Fruit fly (Drosophila melanogaster) whole organism, embryonic: ENCODE results near the gene Cys.

Experiments used
- CG10979 ChIP-seq: fragments of 200-800 bp; sonication (Bioruptor generic); optimal IDR thresholded peaks from 2 replicates; lab custom pipeline; 2018; ENCODE audit warnings: missing biosample characterization, mild to moderate bottlenecking, missing genetic modification characterization, moderate library complexity
- CG11398 ChIP-seq: fragments of 200-800 bp; sonication (Bioruptor generic); optimal IDR thresholded peaks from 2 replicates; lab custom pipeline; 2016; ENCODE audit warnings: missing biosample characterization, missing genetic modification characterization
- CG1233 ChIP-seq: fragments of 200-800 bp; sonication (Bioruptor generic); optimal IDR thresholded peaks from 4 replicates; lab custom pipeline; 2018; ENCODE audit warnings: missing biosample characterization, mild to moderate bottlenecking, missing genetic modification characterization
- CG12659 ChIP-seq: fragments of 200-800 bp; sonication (Bioruptor generic); optimal IDR thresholded peaks from 3 replicates; lab custom pipeline; 2017; ENCODE audit warnings: mild to moderate bottlenecking, missing biosample characterization, missing genetic modification reagents, missing genetic modification characterization
- CG15479 ChIP-seq: fragments of 200-800 bp; sonication (Bioruptor generic); optimal IDR thresholded peaks from 3 replicates; lab custom pipeline; 2019; ENCODE audit warnings: missing biosample characterization, mild to moderate bottlenecking, missing genetic modification characterization, moderate library complexity
- CG3281 ChIP-seq: fragments of 200-800 bp; sonication (Bioruptor generic); optimal IDR thresholded peaks from 3 replicates; lab custom pipeline; 2017; ENCODE audit warnings: missing biosample characterization, mild to moderate bottlenecking, missing genetic modification characterization
- CG33557 ChIP-seq: fragments of 200-800 bp; sonication (Bioruptor generic); optimal IDR thresholded peaks from 2 replicates; lab custom pipeline; 2019; ENCODE audit warnings: missing biosample characterization, mild to moderate bottlenecking, missing genetic modification characterization, moderate library complexity
- CG3847 ChIP-seq: fragments of 200-800 bp; sonication (Bioruptor generic); IDR thresholded peaks from 2 replicates; pipeline ENCODE4 v1.3.6; 2022; ENCODE audit warnings: missing biosample characterization, missing genetic modification characterization
- CG3995 ChIP-seq: fragments of 200-800 bp; sonication (Bioruptor generic); optimal IDR thresholded peaks from 3 replicates; lab custom pipeline; 2016; ENCODE audit warnings: missing biosample characterization, missing genetic modification characterization
- CG4707 ChIP-seq: fragments of 200-800 bp; sonication (Bioruptor generic); optimal IDR thresholded peaks from 2 replicates; lab custom pipeline; 2018; ENCODE audit warnings: missing biosample characterization, mild to moderate bottlenecking, missing genetic modification characterization, moderate library complexity
- CG4854 ChIP-seq: fragments of 200-800 bp; sonication (Bioruptor generic); optimal IDR thresholded peaks from 2 replicates; lab custom pipeline; 2016; ENCODE audit warnings: missing biosample characterization, missing genetic modification characterization, inconsistent platforms
- CG6654 ChIP-seq: fragments of 200-800 bp; sonication (Bioruptor generic); optimal IDR thresholded peaks from 2 replicates; lab custom pipeline; 2017; ENCODE audit warnings: missing biosample characterization, mild to moderate bottlenecking, missing genetic modification characterization
- CG7963 ChIP-seq: fragments of 200-800 bp; sonication (Bioruptor generic); IDR thresholded peaks from 3 replicates; pipeline ENCODE4 v1.3.6; 2022; ENCODE audit warnings: missing biosample characterization, missing genetic modification characterization; ENCODE audit not compliant: partially characterized antibody
- CG7987 ChIP-seq: fragments of 200-800 bp; sonication (Bioruptor generic); optimal IDR thresholded peaks from 2 replicates; lab custom pipeline; 2018; ENCODE audit warnings: missing biosample characterization, mild to moderate bottlenecking, missing genetic modification characterization, moderate library complexity
- CG8281 ChIP-seq: fragments of 200-800 bp; sonication (Bioruptor generic); optimal IDR thresholded peaks from 2 replicates; lab custom pipeline; 2018; ENCODE audit warnings: missing biosample characterization, mild to moderate bottlenecking, missing genetic modification characterization, moderate library complexity
- CG8388 ChIP-seq: fragments of 200-800 bp; sonication (Bioruptor generic); optimal IDR thresholded peaks from 2 replicates; lab custom pipeline; 2019; ENCODE audit warnings: missing biosample characterization, mild to moderate bottlenecking, missing genetic modification characterization, moderate library complexity
- CG8478 ChIP-seq: fragments of >200 bp; optimal IDR thresholded peaks from 2 replicates; lab custom pipeline; 2018
- Chrac-16 ChIP-seq: fragments of 200-800 bp; sonication (Bioruptor generic); optimal IDR thresholded peaks from 3 replicates; lab custom pipeline; 2016; ENCODE audit warnings: missing biosample characterization, missing genetic modification characterization
- Doc2 ChIP-seq: fragments of 200-800 bp; sonication (Bioruptor generic); IDR thresholded peaks from 2 replicates; pipeline ENCODE4 v1.3.6; 2022; ENCODE audit warnings: missing biosample characterization, missing genetic modification characterization
- HLH4C ChIP-seq: fragments of 200-800 bp; sonication (Bioruptor generic); IDR thresholded peaks from 3 replicates; pipeline ENCODE4 v1.3.6; 2022; ENCODE audit warnings: missing biosample characterization, missing genetic modification characterization; ENCODE audit not compliant: partially characterized antibody
- Hand ChIP-seq: fragments of 200-800 bp; sonication (Bioruptor generic); optimal IDR thresholded peaks from 2 replicates; lab custom pipeline; 2017; ENCODE audit warnings: mild to moderate bottlenecking, missing biosample characterization, missing genetic modification reagents, missing genetic modification characterization
- HmgZ ChIP-seq: fragments of 200-800 bp; sonication (Bioruptor generic); optimal IDR thresholded peaks from 2 replicates; lab custom pipeline; 2018; ENCODE audit warnings: missing biosample characterization, mild to moderate bottlenecking, missing genetic modification characterization
- Hmx ChIP-seq: fragments of 200-800 bp; sonication (Bioruptor generic); optimal IDR thresholded peaks from 2 replicates; lab custom pipeline; 2016; ENCODE audit warnings: missing biosample characterization, missing genetic modification characterization
- Hr78 ChIP-seq, 2 experiments: fragments of 200-800 bp in 1 of 2; fragments of >200 bp in 1 of 2; sonication (Bioruptor generic) in 1 of 2; optimal IDR thresholded peaks; 2 replicates each; lab custom pipeline; 2017 to 2019; ENCODE audit warnings: missing biosample characterization in 2 of 2, missing genetic modification characterization in 2 of 2, mild to moderate bottlenecking in 1 of 2, moderate library complexity in 1 of 2
- Max ChIP-seq: fragments of 200-800 bp; sonication (Bioruptor generic); optimal IDR thresholded peaks from 2 replicates; lab custom pipeline; 2016; ENCODE audit warnings: missing biosample characterization, mild to moderate bottlenecking, missing genetic modification characterization
- Poxn ChIP-seq: fragments of 200-800 bp; sonication (Bioruptor generic); IDR thresholded peaks from 2 replicates; pipeline ENCODE4 v1.3.6; 2022; ENCODE audit warnings: missing biosample characterization, missing genetic modification characterization
- Scr ChIP-seq: fragments of 200-800 bp; sonication (Bioruptor generic); IDR thresholded peaks from 2 replicates; pipeline ENCODE4 v1.3.6; 2022; ENCODE audit warnings: missing biosample characterization, missing genetic modification characterization; ENCODE audit not compliant: partially characterized antibody
- br ChIP-seq: fragments of >200 bp; optimal IDR thresholded peaks from 2 replicates; lab custom pipeline; 2017
- cad ChIP-seq: fragments of >200 bp; optimal IDR thresholded peaks from 2 replicates; lab custom pipeline; 2017; ENCODE audit warnings: missing biosample characterization, missing genetic modification characterization
- dan ChIP-seq: fragments of 200-800 bp; sonication (Bioruptor generic); IDR thresholded peaks from 2 replicates; pipeline ENCODE4 v1.3.6; 2022; ENCODE audit warnings: missing biosample characterization, missing genetic modification characterization
- danr ChIP-seq: fragments of 200-800 bp; sonication (Bioruptor generic); IDR thresholded peaks from 2 replicates; pipeline ENCODE4 v1.3.6; 2022; ENCODE audit warnings: missing biosample characterization, missing genetic modification characterization
- fd3F ChIP-seq: fragments of 200-800 bp; sonication (Bioruptor generic); optimal IDR thresholded peaks from 2 replicates; lab custom pipeline; 2018; ENCODE audit warnings: missing biosample characterization, mild to moderate bottlenecking, missing genetic modification characterization, moderate library complexity
- fu2 ChIP-seq: fragments of 200-800 bp; sonication (Bioruptor generic); optimal IDR thresholded peaks from 2 replicates; lab custom pipeline; 2016; ENCODE audit warnings: missing biosample characterization, missing genetic modification characterization
- kay ChIP-seq: fragments of 200-800 bp; sonication (Bioruptor generic); optimal IDR thresholded peaks from 2 replicates; lab custom pipeline; 2016; ENCODE audit warnings: missing biosample characterization, missing genetic modification characterization
- lab ChIP-seq: fragments of 200-800 bp; sonication (Bioruptor generic); optimal IDR thresholded peaks from 3 replicates; lab custom pipeline; 2017; ENCODE audit warnings: missing biosample characterization, missing genetic modification characterization, mild to moderate bottlenecking, moderate library complexity, missing genetic modification reagents
- lbe ChIP-seq: fragments of 200-800 bp; sonication (Bioruptor generic); optimal IDR thresholded peaks from 2 replicates; lab custom pipeline; 2016; ENCODE audit warnings: missing biosample characterization, mild to moderate bottlenecking, missing genetic modification characterization
- lmd ChIP-seq: fragments of 200-800 bp; sonication (Bioruptor generic); IDR thresholded peaks from 2 replicates; pipeline ENCODE4 v1.3.6; 2022; ENCODE audit warnings: missing biosample characterization, missing genetic modification characterization
- pan ChIP-seq, 4 experiments: fragments of >200 bp in 3 of 4; fragments of 200-800 bp in 1 of 4; sonication (Bioruptor generic) in 1 of 4; optimal IDR thresholded peaks in 3 of 4; IDR thresholded peaks in 1 of 4; 2 replicates each; pipeline versions ENCODE4 v1.3.6 to Lab custom; 2017 to 2022; ENCODE audit warnings: missing biosample characterization in 2 of 4, missing genetic modification characterization in 2 of 4, mixed read lengths in 1 of 4
- pfk ChIP-seq: fragments of 200-800 bp; sonication (Bioruptor generic); optimal IDR thresholded peaks from 2 replicates; lab custom pipeline; 2018; ENCODE audit warnings: missing biosample characterization, mild to moderate bottlenecking, missing genetic modification characterization, moderate library complexity
- sc ChIP-seq, 3 experiments: fragments of >200 bp in 2 of 3; fragments of 200-800 bp in 1 of 3; sonication (Bioruptor generic) in 1 of 3; optimal IDR thresholded peaks; 2 replicates in 2 of 3; 3 replicates in 1 of 3; lab custom pipeline; 2017; ENCODE audit warnings: mild to moderate bottlenecking in 1 of 3, missing biosample characterization in 1 of 3, missing genetic modification characterization in 1 of 3, missing genetic modification reagents in 1 of 3
- schlank ChIP-seq: fragments of 200-800 bp; sonication (Bioruptor generic); optimal IDR thresholded peaks from 2 replicates; lab custom pipeline; 2018; ENCODE audit warnings: missing biosample characterization, mild to moderate bottlenecking, missing genetic modification characterization
- shn ChIP-seq: fragments of 200-800 bp; sonication (Bioruptor generic); optimal IDR thresholded peaks from 3 replicates; lab custom pipeline; 2016; ENCODE audit warnings: missing biosample characterization, missing genetic modification characterization
- sqz ChIP-seq: fragments of 200-800 bp; sonication (Bioruptor generic); optimal IDR thresholded peaks from 3 replicates; lab custom pipeline; 2018; ENCODE audit warnings: missing biosample characterization, mild to moderate bottlenecking, missing genetic modification characterization
- sr ChIP-seq: fragments of 200-800 bp; sonication (Bioruptor generic); IDR thresholded peaks from 3 replicates; pipeline ENCODE4 v1.3.6; 2022; ENCODE audit warnings: missing biosample characterization, missing genetic modification characterization
- sug ChIP-seq: fragments of 200-800 bp; optimal IDR thresholded peaks from 2 replicates; lab custom pipeline; 2019; ENCODE audit warnings: missing biosample characterization, mild to moderate bottlenecking, missing genetic modification characterization, moderate library complexity
- tna ChIP-seq: fragments of 200-800 bp; sonication (Bioruptor generic); IDR thresholded peaks from 2 replicates; pipeline ENCODE4 v1.3.6; 2022; ENCODE audit warnings: missing biosample characterization, missing genetic modification characterization; ENCODE audit not compliant: partially characterized antibody
- trh ChIP-seq: fragments of 200-800 bp; sonication (Bioruptor generic); optimal IDR thresholded peaks from 2 replicates; lab custom pipeline; 2016; ENCODE audit warnings: missing biosample characterization, missing genetic modification characterization
- z ChIP-seq: fragments of 200-800 bp; sonication (Bioruptor generic); IDR thresholded peaks from 3 replicates; pipeline ENCODE4 v1.3.6; 2022; ENCODE audit warnings: missing biosample characterization, missing genetic modification characterization

Cys gene

DNA sequence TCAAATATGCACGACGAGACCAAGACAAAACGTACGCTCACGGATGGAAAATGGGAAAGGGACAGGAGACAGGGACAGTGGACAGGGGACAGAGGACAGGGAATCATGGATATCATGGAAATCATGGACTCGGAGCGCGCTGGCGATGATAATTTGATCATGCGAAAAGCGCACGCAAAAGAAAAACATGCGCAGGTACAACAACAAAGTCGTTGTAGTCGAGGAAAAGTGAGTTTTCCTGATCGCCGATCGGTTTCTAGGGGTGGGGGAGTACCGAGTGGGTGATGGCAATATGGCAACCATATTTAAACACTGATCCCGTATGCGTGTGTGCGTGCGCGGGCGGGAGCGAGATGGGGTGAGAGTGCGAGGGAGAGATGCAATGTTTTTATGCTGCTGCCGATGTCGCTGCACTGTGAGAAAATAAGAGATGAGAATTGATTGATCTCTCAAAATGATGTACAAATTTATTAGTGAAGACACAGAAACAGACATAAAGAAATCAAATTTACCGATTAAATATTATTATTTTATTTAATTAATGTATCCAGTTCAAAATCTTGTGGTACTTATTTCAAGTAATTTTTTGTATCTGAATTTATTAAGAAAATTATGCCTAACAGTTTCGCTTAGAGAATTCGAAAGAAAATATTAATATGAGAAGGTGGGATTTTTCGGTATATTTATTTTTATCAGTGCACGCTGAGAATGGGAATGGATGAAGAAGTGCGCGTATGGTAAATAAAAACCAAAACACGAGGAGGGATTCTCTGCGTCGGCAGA is 21.5 kb upstream of the Cys start (continued):
- peak; percentile 73 for TF ChIP-seq dan (GFP tag; lab: Robert Waterston, UW)
- TF ChIP-seq fd3F = peak; percentile 8
- TF ChIP-seq z (GFP tag; lab: Robert Waterston, UW) = 0 out of 3 replicates have a peak, but pooled peaks have one; percentile 53
- TF ChIP-seq danr (GFP tag; lab: Robert Waterston, UW) = peak; percentile 60; the same call in 1 of the 2 replicates
- TF ChIP-seq HLH4C = no peak
- TF ChIP-seq pfk = no peak
- TF ChIP-seq CG33557 = peak; percentile 98
- peak; percentile 78 for TF ChIP-seq CG12659 (GFP tag; lab: Kevin White, UChicago)
- TF ChIP-seq sug = peak; percentile 41
- TF ChIP-seq CG3847 = peak; percentile 47
- peak; percentile 80 for TF ChIP-seq CG15479
- TF ChIP-seq CG3281 (GFP tag; lab: Kevin White, UChicago) = peak; percentile 41
- TF ChIP-seq Chrac-16 (GFP tag; lab: Kevin White, UChicago) = peak; percentile 86
- TF ChIP-seq trh (GFP tag; lab: Kevin White, UChicago) = peak; percentile 64
- no peak for TF ChIP-seq CG8478 (lab: Kevin White, UChicago)
- TF ChIP-seq CG7987 (GFP tag; lab: Kevin White, UChicago) = no peak
- TF ChIP-seq CG4854 (GFP tag; lab: Kevin White, UChicago) = no peak
- TF ChIP-seq sc (optimal IDR thresholded peaks at IDR 0.05; lab: Kevin White, UChicago) = no peak
- TF ChIP-seq sc (GFP tag; optimal IDR thresholded peaks at IDR 0.05; lab: Kevin White, UChicago) = peak; percentile 93
- TF ChIP-seq HmgZ (tag; lab: Kevin White, UChicago) = peak; percentile 1
- TF ChIP-seq CG8281 = peak; percentile 44
- TF ChIP-seq pan (optimal IDR thresholded peaks at IDR 0.05; lab: Kevin White, UChicago) = no peak
- peak in 1 of 2 experiments; percentile 66 for TF ChIP-seq pan (GFP tag; optimal IDR thresholded peaks at IDR 0.05 in 1 of 2, IDR thresholded peaks at IDR 0.05 in 1 of 2)
- no peak for TF ChIP-seq tna (GFP tag; lab: Robert Waterston, UW)
- TF ChIP-seq Poxn (GFP tag; lab: Robert Waterston, UW) = no peak
- TF ChIP-seq Hmx = no peak
- TF ChIP-seq fu2 (GFP tag; lab: Kevin White, UChicago) = no peak
- TF ChIP-seq CG3995 (GFP tag; lab: Kevin White, UChicago) = no peak
- peak; percentile 12 for TF ChIP-seq Hand (GFP tag; lab: Kevin White, UChicago)
- TF ChIP-seq CG8388 (GFP tag; lab: Kevin White, UChicago) = peak; percentile 93
- no peak for TF ChIP-seq schlank (tag; lab: Kevin White, UChicago)
- no peak for TF ChIP-seq cad (GFP tag; lab: Kevin White, UChicago)
- TF ChIP-seq shn (GFP tag; lab: Kevin White, UChicago) = no peak
- TF ChIP-seq sr (GFP tag; lab: Robert Waterston, UW) = peak; percentile 53; the same call in 1 of the 3 replicates
- peak; percentile 73 for TF ChIP-seq Max (GFP tag; lab: Kevin White, UChicago)
- TF ChIP-seq lbe (GFP tag; lab: Kevin White, UChicago) = no peak
- TF ChIP-seq lmd = peak; percentile 69
- TF ChIP-seq Hr78 (GFP tag; optimal IDR thresholded peaks at IDR 0.05; lab: Kevin White, UChicago) = peak in 1 of 2 experiments; percentile 85
- TF ChIP-seq Doc2 (GFP tag; lab: Robert Waterston, UW) = no peak
- peak; percentile 79 for TF ChIP-seq sqz (GFP tag; lab: Kevin White, UChicago)
- TF ChIP-seq kay = peak; percentile 62
- no peak for TF ChIP-seq br
- no peak for TF ChIP-seq CG11398 (GFP tag; lab: Kevin White, UChicago)
- TF ChIP-seq CG1233 (GFP tag; lab: Kevin White, UChicago) = peak; percentile 83
- TF ChIP-seq CG10979 (tag; lab: Kevin White, UChicago) = peak; percentile 98
- TF ChIP-seq CG4707 (GFP tag; lab: Kevin White, UChicago) = peak; percentile 57
- no peak for TF ChIP-seq CG7963 (GFP tag; lab: Robert Waterston, UW)
- TF ChIP-seq lab (GFP tag; lab: Kevin White, UChicago) = peak; percentile 67
- TF ChIP-seq Scr (GFP tag; lab: Robert Waterston, UW) = no peak
- TF ChIP-seq CG6654 (GFP tag; lab: Kevin White, UChicago) = peak; percentile 62
